Fruit fly (Drosophila melanogaster): ENCODE measurements around the gene CG43844.

- 0 out of 2 replicates have a peak, but pooled peaks have one; percentile 19 for TF ChIP-seq CG11085 (GFP tag; IDR thresholded peaks at IDR 0.05)
- TF ChIP-seq toy (GFP tag; IDR thresholded peaks at IDR 0.05) = no peak
- TF ChIP-seq Dfd (GFP tag; optimal IDR thresholded peaks at IDR 0.05) = no peak
- TF ChIP-seq lilli (GFP tag; optimal IDR thresholded peaks at IDR 0.05) = no peak
- peak; percentile 11 for TF ChIP-seq pum (GFP tag; optimal IDR thresholded peaks at IDR 0.05)
- TF ChIP-seq CG8478 (optimal IDR thresholded peaks at IDR 0.05) = no peak
- no peak for TF ChIP-seq CG8089 (GFP tag; optimal IDR thresholded peaks at IDR 0.05)
- no peak for TF ChIP-seq hth (optimal IDR thresholded peaks at IDR 0.05)
- TF ChIP-seq CG9727 (GFP tag; optimal IDR thresholded peaks at IDR 0.05) = no peak
- TF ChIP-seq sqz (GFP tag; optimal IDR thresholded peaks at IDR 0.05) = no peak
- TF ChIP-seq CG7987 (GFP tag; optimal IDR thresholded peaks at IDR 0.05) = no peak
- TF ChIP-seq Hand (GFP tag; optimal IDR thresholded peaks at IDR 0.05) = no peak
- TF ChIP-seq hb (GFP tag; IDR thresholded peaks at IDR 0.05; ENCODE audit: partially characterized antibody) = no peak
- peak; percentile 31 for TF ChIP-seq CG12391 (tag; optimal IDR thresholded peaks at IDR 0.05)
Observed at dm6 chr3R:21887588-21888007, 1.7 kb upstream of the CG43844 start.

All from whole organism, embryonic.